Worm (Caenorhabditis elegans): ENCODE measurements around the gene clec-156.

clec-156 gene

ce11 chrIII:4849739-4850138, 7.7 kb upstream of the clec-156 start, which contains the start of gene nonu-1:
Gene nonu-1 (minus strand): TSS chrIII:4849907.
- TF ChIP-seq aha-1 (tag) (peak; percentile 64), dmd-6 (GFP tag; IDR thresholded peaks at IDR 0.05) (peak; percentile 11; the same call in 1 of the 2 replicates), mes-2 (tag; optimal IDR thresholded peaks at IDR 0.05; ENCODE audit: poor library complexity, severe bottlenecking) (no peak), T20F7.1 (GFP tag; optimal IDR thresholded peaks at IDR 0.05) (no peak), nhr-41 (GFP tag; IDR thresholded peaks at IDR 0.05) (no peak), hlh-30 (tag; optimal IDR thresholded peaks at IDR 0.05; ENCODE audit: insufficient read depth) (peak; percentile 86)

ce11 chrIII:4844327-4844726, 2.3 kb upstream of the clec-156 start, which contains the start of the genes clec-157 and fkh-5:
Gene clec-157 (minus strand): TSS chrIII:4844427.
Gene fkh-5 (plus strand): TSS chrIII:4844662.
- peak in 1 of 2 experiments; percentile 63 for TF ChIP-seq unc-62 (GFP tag; optimal IDR thresholded peaks at IDR 0.05 in 1 of 2)
- TF ChIP-seq unc-62 (tag; optimal IDR thresholded peaks at IDR 0.05), result no peak
- TF ChIP-seq sdz-12 (GFP tag; optimal IDR thresholded peaks at IDR 0.05), result no peak
- no peak for TF ChIP-seq egl-43 (GFP tag; IDR thresholded peaks at IDR 0.05)
- TF ChIP-seq madf-9 (GFP tag; conservative IDR thresholded peaks at IDR 0.05), result no peak
- no peak for TF ChIP-seq snpc-1.2 (GFP tag; IDR thresholded peaks at IDR 0.05)
- no peak for TF ChIP-seq mes-2 (tag; optimal IDR thresholded peaks at IDR 0.05; ENCODE audit: poor library complexity, severe bottlenecking)
- no peak for TF ChIP-seq lin-1 (GFP tag; IDR thresholded peaks at IDR 0.05)

ce11 chrIII:4837429-4837828, 4.6 kb downstream of the clec-156 start, which contains the start of the genes acbp-7 and F26A1.19:
Gene acbp-7 (plus strand): TSS chrIII:4837729.
Gene F26A1.19 (plus strand): TSS chrIII:4837731.
- TF ChIP-seq ama-1 (optimal IDR thresholded peaks at IDR 0.05), result no peak

ce11 chrIII:4830207-4830606, 11.9 kb downstream of the clec-156 start, which contains the start of gene nspd-9:
Gene nspd-9 (minus strand): TSS chrIII:4830307.
- TF ChIP-seq sdz-12 (GFP tag; optimal IDR thresholded peaks at IDR 0.05) (no peak), Y105C5A.15 (GFP tag; IDR thresholded peaks at IDR 0.05) (no peak), daf-8 (GFP tag; IDR thresholded peaks at IDR 0.05) (no peak)

ce11 chrIII:4829440-4829839, 12.6 kb downstream of the clec-156 start, which contains the start of gene F26A1.9:
Gene F26A1.9 (minus strand): TSS chrIII:4829540.
- TF ChIP-seq ceh-82 (tag; optimal IDR thresholded peaks at IDR 0.05) (no peak), snpc-4 (tag; optimal IDR thresholded peaks at IDR 0.05) (no peak), cey-2 (tag; optimal IDR thresholded peaks at IDR 0.05; ENCODE audit: borderline replicate concordance, insufficient read depth) (no peak), F26F4.8 (GFP tag; conservative IDR thresholded peaks at IDR 0.05) (no peak), ceh-32 (tag; optimal IDR thresholded peaks at IDR 0.05; ENCODE audit: poor library complexity) (no peak), nhr-28 (tag; optimal IDR thresholded peaks at IDR 0.05) (no peak), gei-8 (GFP tag; optimal IDR thresholded peaks at IDR 0.05) (no peak), nhr-111 (GFP tag; optimal IDR thresholded peaks at IDR 0.05) (no peak), sdz-12 (GFP tag; optimal IDR thresholded peaks at IDR 0.05) (no peak), skn-1 (tag; optimal IDR thresholded peaks at IDR 0.05) (no peak), daf-19 (GFP tag; conservative IDR thresholded peaks at IDR 0.05) (no peak), Y48G9A.11 (GFP tag; IDR thresholded peaks at IDR 0.05) (no peak), lin-13 (GFP tag; optimal IDR thresholded peaks at IDR 0.05) (no peak), R02D3.7 (tag; optimal IDR thresholded peaks at IDR 0.05) (no peak)

ce11 chrIII:4826606-4827005, 15.5 kb downstream of the clec-156 start, which contains the start of gene F26A1.3:
Gene F26A1.3 (plus strand): TSS chrIII:4826906.
- no peak for TF ChIP-seq zag-1 (tag; optimal IDR thresholded peaks at IDR 0.05)
- TF ChIP-seq madf-9 (GFP tag; conservative IDR thresholded peaks at IDR 0.05), result no peak
- TF ChIP-seq daf-16 (GFP tag; optimal IDR thresholded peaks at IDR 0.05), result no peak
- TF ChIP-seq daf-16 (tag; optimal IDR thresholded peaks at IDR 0.05), result no peak
- no peak for TF ChIP-seq zfp-2 (tag; optimal IDR thresholded peaks at IDR 0.05)
- no peak for TF ChIP-seq egl-43 (GFP tag; IDR thresholded peaks at IDR 0.05)
- TF ChIP-seq cey-2 (tag; optimal IDR thresholded peaks at IDR 0.05; ENCODE audit: borderline replicate concordance, insufficient read depth), result no peak
- TF ChIP-seq spr-1 (tag; optimal IDR thresholded peaks at IDR 0.05), result no peak
- TF ChIP-seq unc-130 (GFP tag; optimal IDR thresholded peaks at IDR 0.05), result no peak

Data from whole organism, L4 larva.